Fruit fly (Drosophila melanogaster) whole organism, adult: ENCODE data around the gene Pdf.

Experiments
- CG12768 ChIP-seq: fragments of 200-800 bp; sonication (Bioruptor generic); optimal IDR thresholded peaks from 2 replicates; lab custom pipeline; 2017; ENCODE audit warnings: missing biosample characterization, missing genetic modification characterization, mild to moderate bottlenecking, moderate library complexity, missing genetic modification reagents
- CG7045 ChIP-seq: fragments of 200-800 bp; sonication (Bioruptor generic); optimal IDR thresholded peaks from 2 replicates; lab custom pipeline; 2017; ENCODE audit warnings: missing biosample characterization, mild to moderate bottlenecking, missing genetic modification characterization
- CG7101 ChIP-seq: fragments of 200-800 bp; sonication (Bioruptor generic); optimal IDR thresholded peaks from 2 replicates; lab custom pipeline; 2018; ENCODE audit warnings: missing biosample characterization, mild to moderate bottlenecking, missing genetic modification characterization, moderate library complexity
- Crg-1 ChIP-seq: fragments of 200-800 bp; sonication (Bioruptor generic); optimal IDR thresholded peaks from 2 replicates; lab custom pipeline; 2016; ENCODE audit warnings: missing biosample characterization, missing genetic modification characterization
- Hr96 ChIP-seq: fragments of 200-800 bp; sonication (Bioruptor generic); optimal IDR thresholded peaks from 2 replicates; lab custom pipeline; 2016; ENCODE audit warnings: missing biosample characterization, missing genetic modification characterization
- Mnt ChIP-seq: fragments of 200-800 bp; sonication (Bioruptor generic); optimal IDR thresholded peaks from 2 replicates; lab custom pipeline; 2016; ENCODE audit warnings: missing biosample characterization, mild to moderate bottlenecking, missing genetic modification characterization
- bab1 ChIP-seq: fragments of 200-800 bp; sonication (Bioruptor generic); optimal IDR thresholded peaks from 3 replicates; lab custom pipeline; 2019; ENCODE audit warnings: missing biosample characterization, mild to moderate bottlenecking, missing genetic modification characterization, moderate library complexity
- cic ChIP-seq: fragments of 200-800 bp; sonication (Bioruptor generic); optimal IDR thresholded peaks from 2 replicates; lab custom pipeline; 2017; ENCODE audit warnings: missing biosample characterization, mild to moderate bottlenecking, missing genetic modification characterization, moderate library complexity
- cnc ChIP-seq, 2 experiments: fragments of >200 bp; optimal IDR thresholded peaks; 2 replicates each; lab custom pipeline; 2017
- kay ChIP-seq: fragments of 200-800 bp; sonication (Bioruptor generic); peaks from one replicate; lab custom pipeline; 2016; ENCODE audit warnings: missing biosample characterization, missing genetic modification characterization, borderline replicate concordance
- pad ChIP-seq: fragments of 200-800 bp; sonication (Bioruptor generic); optimal IDR thresholded peaks from 3 replicates; lab custom pipeline; 2017; ENCODE audit warnings: missing biosample characterization, missing genetic modification characterization, mild to moderate bottlenecking, moderate library complexity, missing genetic modification reagents
- toe ChIP-seq: fragments of 200-800 bp; sonication (Bioruptor generic); optimal IDR thresholded peaks from 2 replicates; lab custom pipeline; 2016; ENCODE audit warnings: missing biosample characterization, missing genetic modification characterization

- no peak for TF ChIP-seq CG7101 (tag; lab: Kevin White, UChicago)
- TF ChIP-seq Mnt: no peak
- TF ChIP-seq kay: no peak
- no peak for TF ChIP-seq pad
- TF ChIP-seq Crg-1 (GFP tag; lab: Kevin White, UChicago): no peak
- TF ChIP-seq cic: no peak
- no peak for TF ChIP-seq CG12768
- no peak for TF ChIP-seq toe (GFP tag; lab: Kevin White, UChicago)
- TF ChIP-seq Hr96 (GFP tag; lab: Kevin White, UChicago): no peak
- no peak for TF ChIP-seq CG7045 (GFP tag; lab: Kevin White, UChicago)
- TF ChIP-seq cnc (optimal IDR thresholded peaks at IDR 0.05; lab: Kevin White, UChicago): no peak
- TF ChIP-seq bab1 (GFP tag; lab: Kevin White, UChicago): no peak
These were observed 30.9 kb downstream of the Pdf start, which contains the start of gene CG6503 for dm6 chr3R:26425005-26425404.
